Fruit fly (Drosophila melanogaster) whole organism, pupa: ENCODE results near the gene CG13010.

Source experiments
- CG10348 ChIP-seq: fragments of 200-800 bp; sonication (Bioruptor generic); IDR thresholded peaks from 2 replicates; pipeline ENCODE4 v1.3.6; 2022; ENCODE audit warnings: missing biosample characterization, missing genetic modification characterization
- CG12605 ChIP-seq: fragments of 200-800 bp; sonication (Bioruptor generic); IDR thresholded peaks from 2 replicates; pipeline ENCODE4 v1.3.6; 2022; ENCODE audit warnings: missing biosample characterization, missing genetic modification characterization
- CG13204 ChIP-seq: fragments of 200-800 bp; sonication (Bioruptor generic); optimal IDR thresholded peaks from 2 replicates; lab custom pipeline; 2018; ENCODE audit warnings: missing biosample characterization, mild to moderate bottlenecking, missing genetic modification characterization, moderate library complexity
- CG14655 ChIP-seq: fragments of 200-800 bp; sonication (Bioruptor generic); optimal IDR thresholded peaks from 3 replicates; lab custom pipeline; 2017; ENCODE audit warnings: mild to moderate bottlenecking, missing biosample characterization, missing genetic modification reagents, missing genetic modification characterization
- CG15710 ChIP-seq: fragments of 200-800 bp; sonication (Bioruptor generic); optimal IDR thresholded peaks from 2 replicates; lab custom pipeline; 2018; ENCODE audit warnings: missing biosample characterization, mild to moderate bottlenecking, missing genetic modification characterization, moderate library complexity
- CG17806 ChIP-seq: fragments of 200-800 bp; sonication (Bioruptor generic); optimal IDR thresholded peaks from 2 replicates; lab custom pipeline; 2018; ENCODE audit warnings: missing biosample characterization, mild to moderate bottlenecking, missing genetic modification characterization, moderate library complexity
- CG32121 ChIP-seq: fragments of 200-800 bp; sonication (Bioruptor generic); IDR thresholded peaks from 2 replicates; pipeline ENCODE4 v1.3.6; 2022; ENCODE audit warnings: missing biosample characterization, missing genetic modification characterization
- CG34367 ChIP-seq: fragments of 200-800 bp; sonication (Bioruptor generic); optimal IDR thresholded peaks from 2 replicates; lab custom pipeline; 2018; ENCODE audit warnings: missing biosample characterization, mild to moderate bottlenecking, missing genetic modification characterization
- CG4496 ChIP-seq: fragments of 200-800 bp; sonication (Bioruptor generic); IDR thresholded peaks from 3 replicates; pipeline ENCODE4 v1.3.6; 2022; ENCODE audit warnings: missing biosample characterization, missing genetic modification characterization
- CG8159 ChIP-seq: fragments of 200-800 bp; sonication (Bioruptor generic); optimal IDR thresholded peaks from 3 replicates; lab custom pipeline; 2018; ENCODE audit warnings: missing biosample characterization, mild to moderate bottlenecking, missing genetic modification characterization, moderate library complexity
- CG8301 ChIP-seq: fragments of 200-800 bp; sonication (Bioruptor generic); optimal IDR thresholded peaks from 2 replicates; lab custom pipeline; 2018; ENCODE audit warnings: missing biosample characterization, mild to moderate bottlenecking, missing genetic modification characterization
- CG9948 ChIP-seq: fragments of 200-800 bp; sonication (Bioruptor generic); optimal IDR thresholded peaks from 2 replicates; lab custom pipeline; 2018; ENCODE audit warnings: missing biosample characterization, mild to moderate bottlenecking, missing genetic modification characterization, moderate library complexity
- D1 ChIP-seq: fragments of 200-800 bp; sonication (Bioruptor generic); optimal IDR thresholded peaks from 2 replicates; lab custom pipeline; 2018; ENCODE audit warnings: missing biosample characterization, mild to moderate bottlenecking, missing genetic modification characterization, moderate library complexity
- EcR ChIP-seq: fragments of 200-800 bp; sonication (Bioruptor generic); optimal IDR thresholded peaks from 3 replicates; lab custom pipeline; 2019; ENCODE audit warnings: missing biosample characterization, missing genetic modification characterization, mild to moderate bottlenecking, moderate library complexity, missing genetic modification reagents
- Ets98B ChIP-seq: fragments of 200-800 bp; sonication (Bioruptor generic); IDR thresholded peaks from 2 replicates; pipeline ENCODE4 v1.3.6; 2022; ENCODE audit warnings: missing biosample characterization, missing genetic modification characterization
- Pif1A ChIP-seq: fragments of 200-800 bp; sonication (Bioruptor generic); optimal IDR thresholded peaks from 3 replicates; lab custom pipeline; 2016; ENCODE audit warnings: missing biosample characterization, missing genetic modification characterization
- Pif1B ChIP-seq: fragments of 200-800 bp; sonication (Bioruptor generic); optimal IDR thresholded peaks from 3 replicates; lab custom pipeline; 2016; ENCODE audit warnings: missing biosample characterization, missing genetic modification characterization
- Snoo ChIP-seq: fragments of 200-800 bp; sonication (Bioruptor generic); optimal IDR thresholded peaks from 3 replicates; lab custom pipeline; 2017; ENCODE audit warnings: missing biosample characterization, mild to moderate bottlenecking, missing genetic modification characterization, inconsistent platforms
- fd96Ca ChIP-seq: fragments of 200-800 bp; sonication (Bioruptor generic); IDR thresholded peaks from 3 replicates; pipeline ENCODE4 v1.3.6; 2022; ENCODE audit warnings: missing biosample characterization, missing genetic modification characterization
- gl ChIP-seq: fragments of 200-800 bp; sonication (Bioruptor generic); optimal IDR thresholded peaks from 2 replicates; lab custom pipeline; 2018; ENCODE audit warnings: missing biosample characterization, mild to moderate bottlenecking, missing genetic modification characterization
- rn ChIP-seq: fragments of 200-800 bp; sonication (Bioruptor generic); IDR thresholded peaks from 2 replicates; pipeline ENCODE4 v1.3.6; 2022; ENCODE audit warnings: missing biosample characterization, missing genetic modification characterization

CG13010 gene

DNA sequence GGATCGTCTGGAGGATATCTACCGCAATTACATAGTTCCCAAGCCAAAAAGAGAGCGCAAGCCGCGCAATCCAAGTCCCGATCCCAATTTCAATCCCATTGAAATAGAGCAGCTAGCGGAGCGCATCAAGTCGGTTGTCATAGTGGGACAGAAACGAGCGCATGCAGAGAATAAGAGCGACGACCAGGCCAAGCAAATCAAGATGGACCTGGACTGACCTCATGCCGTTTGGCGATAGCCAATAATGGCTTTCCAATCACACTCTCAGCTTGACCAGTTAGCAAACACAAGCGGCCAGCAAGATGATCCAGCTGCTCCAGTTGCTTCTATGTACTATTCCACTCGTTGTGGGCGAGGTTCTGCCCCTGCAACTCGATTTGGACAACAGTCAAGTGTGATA, 27.1 kb downstream of the CG13010 start:
- no peak for TF ChIP-seq CG14655 (GFP tag; lab: Kevin White, UChicago)
- no peak for TF ChIP-seq CG8159
- TF ChIP-seq rn, result no peak
- no peak for TF ChIP-seq CG10348 (GFP tag; lab: Robert Waterston, UW)
- no peak for TF ChIP-seq Pif1B (GFP tag; lab: Kevin White, UChicago)
- no peak for TF ChIP-seq Snoo (tag; lab: Kevin White, UChicago)
- no peak for TF ChIP-seq CG17806 (tag; lab: Kevin White, UChicago)
- TF ChIP-seq, all 21 proteins: peak for 0

DNA sequence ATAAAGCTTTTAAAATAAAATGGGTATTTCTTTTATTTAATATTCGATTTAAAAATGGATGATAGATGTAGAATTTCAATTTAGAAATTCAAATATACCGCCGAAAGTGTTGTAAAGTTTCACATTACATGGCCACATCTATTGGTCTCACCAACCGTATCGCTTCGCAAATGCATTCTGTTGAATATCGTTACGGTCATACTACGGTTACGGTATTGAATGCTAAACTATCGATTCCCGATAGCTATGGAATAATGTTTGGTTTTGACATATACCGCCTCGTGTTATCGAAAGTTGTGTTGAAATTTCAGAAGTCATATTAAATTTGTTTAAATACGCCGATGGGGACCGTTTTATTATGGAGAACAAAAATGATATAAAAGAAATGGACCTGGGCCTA, 27.6 kb downstream of the CG13010 start, which contains the start of the genes CG32573 and CG42512:
Gene CG32573, plus strand, starts transcription at position 279 of the 400 bp plus-strand sequence.
Gene CG42512, plus strand, starts transcription at position 279 of the 400 bp plus-strand sequence.
- TF ChIP-seq CG12605 (no peak), CG4496 (no peak), CG32121 (GFP tag; lab: Robert Waterston, UW) (no peak), CG10348 (GFP tag; lab: Robert Waterston, UW) (no peak), fd96Ca (no peak), D1 (tag; lab: Kevin White, UChicago) (no peak), CG8301 (tag; lab: Kevin White, UChicago) (no peak), CG17806 (tag; lab: Kevin White, UChicago) (no peak), EcR (GFP tag; lab: Kevin White, UChicago) (no peak), Ets98B (no peak), Snoo (tag; lab: Kevin White, UChicago) (no peak)

DNA sequence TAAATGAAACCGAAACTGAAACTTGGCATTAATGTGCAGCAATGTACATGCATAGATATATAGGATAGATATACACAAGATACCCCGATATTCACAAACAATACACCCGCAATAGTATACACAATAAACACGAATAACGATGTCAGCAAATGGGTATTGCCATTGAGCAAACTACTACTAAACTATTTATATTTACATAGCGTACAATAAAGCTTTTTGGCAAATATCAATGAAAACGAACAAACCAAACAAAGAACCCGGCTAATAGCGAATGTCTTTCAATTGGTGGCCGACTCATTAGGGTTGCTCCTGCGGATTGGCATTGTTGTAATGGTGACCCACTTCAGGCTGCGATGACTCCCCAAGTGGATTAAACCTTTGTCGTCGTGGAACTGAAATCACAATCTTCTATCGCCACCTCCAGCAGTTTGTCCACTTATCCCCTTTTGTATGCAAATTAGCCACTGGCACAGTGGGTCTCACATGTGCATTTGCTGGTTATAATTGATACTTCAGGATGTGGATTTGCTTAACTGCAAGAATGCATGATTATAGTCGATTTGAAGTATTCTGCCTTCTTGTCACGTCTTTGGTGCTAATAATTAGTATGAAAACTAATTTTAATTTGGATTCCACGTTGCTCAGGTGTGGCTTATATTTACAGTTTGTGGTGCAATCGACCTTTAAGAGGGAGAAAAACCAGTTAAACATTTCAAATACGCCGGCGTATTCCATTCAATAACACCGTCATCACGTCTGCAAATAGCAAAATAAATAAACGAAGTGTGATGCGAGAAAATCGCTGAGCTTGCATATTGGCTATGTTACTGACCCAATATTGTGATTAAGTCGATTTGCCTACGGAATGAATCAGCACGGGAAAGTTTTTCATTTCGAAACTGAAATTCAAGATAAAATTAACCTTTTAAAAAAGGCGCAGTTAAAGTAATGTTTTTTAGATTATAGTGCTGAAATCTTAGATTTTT, 28.4 kb downstream of the CG13010 start:
- TF ChIP-seq Pif1A (peak; percentile 74), CG34367 (no peak), CG15710 (no peak), CG32121 (GFP tag; lab: Robert Waterston, UW) (0 out of 2 replicates have a peak, but pooled peaks have one; percentile 7), Snoo (tag; lab: Kevin White, UChicago) (peak; percentile 58), CG10348 (GFP tag; lab: Robert Waterston, UW) (no peak), rn (no peak), CG13204 (GFP tag; lab: Kevin White, UChicago) (no peak), Ets98B (peak; percentile 81), CG8301 (tag; lab: Kevin White, UChicago) (no peak), Pif1B (GFP tag; lab: Kevin White, UChicago) (peak; percentile 60), CG12605 (no peak), CG14655 (GFP tag; lab: Kevin White, UChicago) (no peak), CG8159 (no peak), CG17806 (tag; lab: Kevin White, UChicago) (no peak), CG9948 (no peak), gl (tag; lab: Kevin White, UChicago) (no peak), fd96Ca (peak; percentile 82), EcR (GFP tag; lab: Kevin White, UChicago) (no peak), D1 (tag; lab: Kevin White, UChicago) (no peak), CG4496 (peak; percentile 61; the same call in 2 of the 3 replicates)

DNA sequence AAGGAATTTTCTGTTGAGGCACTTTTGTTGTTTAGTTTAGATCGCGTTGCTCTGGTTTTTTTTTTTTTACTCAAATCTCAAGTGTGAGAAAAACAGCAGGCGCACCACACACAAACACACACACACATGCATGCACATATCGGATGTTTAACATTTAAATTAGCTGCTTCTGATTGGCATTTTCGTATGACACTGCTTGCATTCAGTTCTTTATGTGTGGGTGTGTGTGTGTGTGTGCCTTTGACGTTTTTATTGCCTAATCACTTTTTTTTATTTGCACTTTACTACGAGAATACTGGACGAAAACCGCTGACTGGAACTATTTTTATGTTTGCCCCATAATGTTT, 30.3 kb downstream of the CG13010 start:
- 0 out of 2 replicates have a peak, but pooled peaks have one; percentile 14 for TF ChIP-seq CG32121 (GFP tag; lab: Robert Waterston, UW)
- TF ChIP-seq CG17806 (tag; lab: Kevin White, UChicago), result no peak

DNA sequence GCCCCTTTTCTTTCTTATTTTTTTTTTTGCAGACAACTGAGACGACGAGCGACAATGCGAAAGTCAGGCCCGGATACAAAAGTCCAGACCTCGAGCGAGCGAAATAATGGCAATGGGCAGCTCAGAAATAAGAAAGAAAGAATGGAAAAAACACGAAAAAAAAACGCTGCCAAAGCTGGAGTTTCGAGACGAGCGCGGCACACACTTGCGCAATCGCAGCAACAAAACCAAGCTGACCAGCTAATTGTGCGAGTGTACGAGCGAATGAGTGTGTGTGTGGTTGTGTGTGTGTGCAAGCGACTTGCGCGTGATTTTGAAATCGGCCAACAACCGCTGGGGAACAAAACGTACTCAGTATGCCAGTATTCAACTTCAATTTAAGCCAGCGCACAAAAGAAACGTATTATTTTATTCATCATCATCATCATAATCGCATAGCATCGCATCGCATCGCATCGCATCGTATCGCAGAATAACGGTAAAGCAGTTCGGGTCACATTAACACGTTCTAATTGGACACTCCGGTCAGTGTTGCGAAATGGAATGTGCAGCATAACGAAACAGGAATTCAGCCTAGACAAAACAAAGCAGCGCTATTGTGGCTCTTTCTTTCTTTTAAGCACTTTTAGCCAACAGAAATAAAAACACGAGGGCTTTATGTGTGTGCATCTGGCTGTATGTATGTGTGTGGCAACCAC, 30.9 kb downstream of the CG13010 start:
- TF ChIP-seq Snoo (tag; lab: Kevin White, UChicago) (no peak), CG32121 (GFP tag; lab: Robert Waterston, UW) (no peak), CG4496 (no peak), CG8301 (tag; lab: Kevin White, UChicago) (no peak), gl (tag; lab: Kevin White, UChicago) (peak; percentile 7), CG12605 (peak; percentile 17; the same call in 1 of the 2 replicates), Pif1B (GFP tag; lab: Kevin White, UChicago) (peak; percentile 26), CG9948 (no peak), CG13204 (GFP tag; lab: Kevin White, UChicago) (peak; percentile 61), CG17806 (tag; lab: Kevin White, UChicago) (no peak), CG34367 (no peak), Ets98B (peak; percentile 9; the same call in 1 of the 2 replicates), EcR (GFP tag; lab: Kevin White, UChicago) (peak; percentile 72), CG15710 (no peak), fd96Ca (no peak), CG10348 (GFP tag; lab: Robert Waterston, UW) (no peak), CG8159 (no peak), CG14655 (GFP tag; lab: Kevin White, UChicago) (no peak), D1 (tag; lab: Kevin White, UChicago) (no peak)
